Fruit fly (Drosophila melanogaster) whole organism: ENCODE measurements around the gene CG13895.

Source experiments
- CG8478 ChIP-seq: fragments of >200 bp; optimal IDR thresholded peaks from 2 replicates; lab custom pipeline; 2018; ENCODE audit warnings: inconsistent platforms
- Dll ChIP-seq: fragments of >200 bp; optimal IDR thresholded peaks from 2 replicates; lab custom pipeline; 2017
- EcR ChIP-seq, 2 experiments: fragments of >200 bp; optimal IDR thresholded peaks; 2 replicates each; lab custom pipeline; 2017; ENCODE audit warnings: missing biosample characterization in 2 of 2, missing genetic modification characterization in 2 of 2, missing genetic modification reagents in 2 of 2
- pan ChIP-seq: fragments of >200 bp; optimal IDR thresholded peaks from 2 replicates; lab custom pipeline; 2017
- psq ChIP-seq: fragments of >200 bp; optimal IDR thresholded peaks from 2 replicates; lab custom pipeline; 2017
- usp ChIP-seq: fragments of >200 bp; optimal IDR thresholded peaks from 2 replicates; lab custom pipeline; 2017; ENCODE audit warnings: missing biosample characterization, missing genetic modification characterization, mixed read lengths

dm6 chr3L:685441-685804 is 22.6 kb downstream of the CG13895 start, which contains the start of gene ebd1:
- TF ChIP-seq CG8478 (lab: Kevin White, UChicago) (no peak), psq (lab: Kevin White, UChicago) (no peak), Dll (lab: Kevin White, UChicago) (peak; percentile 26), pan (no peak), usp (GFP tag; lab: Kevin White, UChicago) (no peak), EcR (GFP tag; optimal IDR thresholded peaks at IDR 0.05; lab: Kevin White, UChicago) (no peak)
